Worm (Caenorhabditis elegans): ENCODE data around the gene frm-5.1.
"Not testable (repeated sequence)": the region's sequence is repeated elsewhere in the genome, so short reads cannot be mapped to it uniquely, and the experiment has no call there.

Gene frm-5.1

DNA sequence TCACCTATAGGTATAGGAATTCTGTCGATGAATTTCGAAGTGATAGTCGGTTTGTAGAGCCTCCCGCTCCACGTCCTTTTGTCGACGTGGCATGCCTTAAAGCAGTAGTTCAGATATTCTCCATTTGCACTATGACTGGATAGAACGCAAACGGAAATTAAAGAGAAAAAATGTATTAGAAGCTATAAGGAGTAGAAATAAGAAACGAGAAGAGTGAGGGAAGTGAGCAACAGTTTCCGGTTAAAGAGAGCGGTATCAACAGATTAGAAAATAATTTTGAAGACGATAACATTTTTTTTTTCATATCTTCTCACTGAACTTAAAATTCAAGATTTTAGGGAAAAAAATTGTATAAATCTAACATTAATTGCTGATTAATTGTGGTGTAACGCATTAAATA, 4.9 kb upstream of the frm-5.1 start, which contains the start of gene T05C7.4:
Gene T05C7.4 (minus strand): TSS at position 101 of the 400 bp plus-strand sequence.
- TF ChIP-seq aly-1 (tag; optimal IDR thresholded peaks at IDR 0.05) (no peak), sea-1 (GFP tag; conservative IDR thresholded peaks at IDR 0.05) (no peak), tra-4 (tag; optimal IDR thresholded peaks at IDR 0.05) (no peak), tbx-37 (GFP tag; conservative IDR thresholded peaks at IDR 0.05) (no peak), scrt-1 (GFP tag; IDR thresholded peaks at IDR 0.05) (no peak), flt-1 (GFP tag; IDR thresholded peaks at IDR 0.05) (no peak), hnd-1 (tag; optimal IDR thresholded peaks at IDR 0.05) (no peak), tbx-11 (GFP tag; IDR thresholded peaks at IDR 0.05) (no peak), pes-1 (GFP tag; IDR thresholded peaks at IDR 0.05) (no peak), hmbx-1 (tag; optimal IDR thresholded peaks at IDR 0.05) (no peak), ceh-13 (GFP tag; optimal IDR thresholded peaks at IDR 0.05) (no peak), ceh-36 (tag; optimal IDR thresholded peaks at IDR 0.05) (no peak), F13C5.2 (tag; optimal IDR thresholded peaks at IDR 0.05) (no peak)

DNA sequence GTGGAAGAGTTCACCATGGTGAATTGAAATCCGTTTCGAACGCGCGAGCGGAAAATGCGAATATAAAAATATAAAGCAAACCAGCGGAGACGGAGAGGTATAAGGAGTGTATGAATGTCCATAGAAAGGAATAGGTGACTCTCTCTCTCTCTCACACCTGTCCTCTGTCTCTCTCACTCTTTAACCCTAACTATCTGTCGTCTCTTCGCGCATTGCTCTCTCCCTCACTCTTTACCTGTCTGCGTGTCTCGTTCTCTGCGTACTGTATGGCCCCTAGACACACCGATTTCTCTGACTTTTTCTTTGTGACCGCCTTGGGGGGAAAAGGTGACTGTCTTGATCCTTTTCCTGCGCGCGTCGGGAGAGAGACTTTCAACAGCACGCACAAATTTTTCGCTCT, 2.5 kb upstream of the frm-5.1 start:
- TF ChIP-seq B0310.2 (tag; optimal IDR thresholded peaks at IDR 0.05), result no peak
- TF ChIP-seq ceh-13 (GFP tag; optimal IDR thresholded peaks at IDR 0.05), result no peak
- no peak for TF ChIP-seq pes-1 (GFP tag; IDR thresholded peaks at IDR 0.05)
- peak; percentile 61 for TF ChIP-seq hmg-4 (GFP tag; optimal IDR thresholded peaks at IDR 0.05)
- no peak for TF ChIP-seq aly-1 (tag; optimal IDR thresholded peaks at IDR 0.05)
- no peak; the same call in 1 of the 2 replicates for TF ChIP-seq tbx-37 (GFP tag; conservative IDR thresholded peaks at IDR 0.05)
- TF ChIP-seq F13C5.2 (tag; optimal IDR thresholded peaks at IDR 0.05), result no peak

DNA sequence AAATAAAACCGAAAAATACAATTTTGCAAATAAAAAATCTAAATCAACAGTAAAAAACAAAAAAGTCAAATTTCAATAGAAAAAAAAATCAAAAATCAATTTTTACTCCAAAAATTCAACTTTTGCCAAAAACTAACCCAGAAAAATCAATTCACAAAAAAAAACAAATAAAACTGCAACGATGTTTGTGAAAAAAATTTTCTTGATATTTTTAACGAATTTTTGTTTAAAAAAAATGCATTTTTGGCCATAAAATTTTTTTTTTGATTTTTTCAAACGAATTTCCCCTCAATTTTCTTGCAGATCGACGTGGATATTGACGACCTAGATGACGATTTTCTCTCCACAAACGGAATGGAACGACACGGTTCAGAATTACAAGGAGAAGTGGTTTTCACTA, 48.3 kb downstream of the frm-5.1 start, which contains the start of gene frm-5.2:
Gene frm-5.2 (plus strand): TSS at position 301 of the 400 bp plus-strand sequence.
- not testable (repeated sequence) for TF ChIP-seq pes-1 (GFP tag; IDR thresholded peaks at IDR 0.05); sea-1 (GFP tag; conservative IDR thresholded peaks at IDR 0.05); F13C5.2 (tag; optimal IDR thresholded peaks at IDR 0.05)

Measured in whole organism, early embryonic.